Fruit fly (Drosophila melanogaster) ovary, adult (tissue): ENCODE measurements around the gene SNF4Agamma.
A peak's percentile ranks its signal among the peaks of the same experiment; 100 is the strongest.

Source experiments
- CG17801 ChIP-seq: fragments of 200-800 bp; optimal IDR thresholded peaks from 2 replicates; lab custom pipeline; 2019; ENCODE audit warnings: missing biosample characterization, mild to moderate bottlenecking, missing genetic modification characterization, moderate library complexity; ENCODE audit not compliant: partially characterized antibody

Gene SNF4Agamma

DNA sequence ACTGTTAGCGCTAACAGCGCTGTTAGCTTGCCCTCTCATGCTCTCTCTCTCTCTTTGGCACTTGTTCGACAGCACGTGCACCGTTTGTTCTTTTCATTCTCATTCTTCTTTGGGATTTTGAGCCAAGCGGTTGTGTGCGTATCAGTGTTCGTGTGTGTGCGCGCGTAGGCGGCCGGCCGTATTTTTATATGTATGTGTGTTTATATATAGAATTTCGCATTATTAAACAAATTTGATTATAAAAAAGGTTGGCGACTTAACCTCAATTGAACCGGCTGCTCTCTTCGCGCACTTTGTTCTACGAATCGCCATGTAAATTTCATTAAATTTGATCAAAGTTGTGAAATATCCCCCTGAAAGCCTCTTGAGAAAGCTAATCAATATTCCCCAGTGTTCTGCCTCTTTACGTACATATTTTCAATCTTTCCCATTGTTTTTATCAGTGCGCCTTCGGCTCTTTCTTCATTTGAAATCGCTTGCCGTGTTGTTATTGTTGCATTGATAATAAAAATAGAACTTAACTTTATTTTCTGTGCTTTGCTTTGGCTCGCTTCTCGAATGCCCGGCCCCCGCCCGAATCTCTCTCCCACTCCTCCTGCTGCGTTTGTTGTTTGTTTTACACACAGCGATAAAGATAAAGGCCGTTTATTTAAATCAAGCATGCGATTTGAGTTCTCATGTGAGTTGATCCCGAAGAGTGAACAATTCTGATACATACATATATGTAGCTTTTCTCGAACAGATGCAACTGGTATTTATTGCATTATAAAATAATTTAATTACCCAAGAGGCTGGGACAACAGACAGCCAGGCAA, 58.8 kb downstream of the SNF4Agamma start:
- no peak for TF ChIP-seq CG17801

DNA sequence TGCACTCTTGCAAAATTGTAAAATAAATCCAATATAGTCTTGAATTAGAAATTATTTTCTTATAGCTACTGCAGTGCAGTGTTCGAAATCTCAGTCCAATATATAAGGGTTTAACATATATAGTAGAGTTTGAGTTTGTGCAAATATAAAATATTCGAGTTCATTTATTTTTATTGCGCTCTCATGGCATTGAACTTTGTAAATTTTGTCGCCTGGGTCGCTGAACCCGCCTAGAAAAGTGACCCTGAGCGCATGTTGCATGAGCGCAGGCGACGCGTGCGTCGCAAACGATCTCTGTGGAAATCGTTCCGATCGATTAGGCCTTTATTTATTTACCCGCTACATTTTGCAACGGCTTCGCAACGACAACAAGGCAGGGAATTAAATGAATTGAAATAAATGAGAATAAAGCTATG, 59.4 kb downstream of the SNF4Agamma start:
- TF ChIP-seq CG17801: no peak

DNA sequence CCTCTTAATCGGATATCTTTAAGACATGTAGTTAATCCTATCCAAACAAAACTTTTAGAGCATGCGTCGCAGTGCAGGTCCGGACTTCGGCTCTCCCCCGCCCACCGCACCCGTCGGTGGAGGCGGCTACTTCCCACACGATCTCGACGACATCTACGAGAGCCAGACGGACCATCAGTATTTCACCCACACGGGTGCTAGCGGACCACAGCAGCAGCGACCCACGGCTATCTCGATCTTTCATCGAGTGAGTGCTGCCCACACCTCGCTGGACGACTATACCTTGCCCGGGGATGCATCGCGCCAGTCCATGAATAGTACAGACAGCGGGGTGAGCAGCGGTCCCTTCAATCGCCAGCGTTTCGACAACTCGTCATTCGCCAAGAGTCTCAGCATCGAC, 61.1 kb downstream of the SNF4Agamma start:
- no peak for TF ChIP-seq CG17801

DNA sequence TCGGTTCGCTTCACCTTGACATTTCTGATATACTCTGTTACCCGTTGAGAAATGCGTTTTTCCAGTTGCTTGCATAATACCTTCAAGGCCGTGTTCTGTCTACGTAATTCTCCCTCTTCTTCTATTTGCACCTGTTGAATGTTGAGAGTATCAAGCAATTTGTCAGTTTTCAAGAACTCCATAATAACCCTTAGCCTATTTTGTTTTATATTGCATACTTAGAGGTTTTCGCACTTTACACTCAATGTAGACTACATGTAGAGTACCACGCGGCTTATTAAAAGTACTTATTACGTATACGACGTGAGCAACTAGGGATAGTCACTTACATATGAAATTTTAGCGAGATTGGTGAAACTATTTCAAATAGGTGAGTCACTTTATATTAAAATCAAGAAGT, 62.6 kb downstream of the SNF4Agamma start:
- TF ChIP-seq CG17801: peak; percentile 16

DNA sequence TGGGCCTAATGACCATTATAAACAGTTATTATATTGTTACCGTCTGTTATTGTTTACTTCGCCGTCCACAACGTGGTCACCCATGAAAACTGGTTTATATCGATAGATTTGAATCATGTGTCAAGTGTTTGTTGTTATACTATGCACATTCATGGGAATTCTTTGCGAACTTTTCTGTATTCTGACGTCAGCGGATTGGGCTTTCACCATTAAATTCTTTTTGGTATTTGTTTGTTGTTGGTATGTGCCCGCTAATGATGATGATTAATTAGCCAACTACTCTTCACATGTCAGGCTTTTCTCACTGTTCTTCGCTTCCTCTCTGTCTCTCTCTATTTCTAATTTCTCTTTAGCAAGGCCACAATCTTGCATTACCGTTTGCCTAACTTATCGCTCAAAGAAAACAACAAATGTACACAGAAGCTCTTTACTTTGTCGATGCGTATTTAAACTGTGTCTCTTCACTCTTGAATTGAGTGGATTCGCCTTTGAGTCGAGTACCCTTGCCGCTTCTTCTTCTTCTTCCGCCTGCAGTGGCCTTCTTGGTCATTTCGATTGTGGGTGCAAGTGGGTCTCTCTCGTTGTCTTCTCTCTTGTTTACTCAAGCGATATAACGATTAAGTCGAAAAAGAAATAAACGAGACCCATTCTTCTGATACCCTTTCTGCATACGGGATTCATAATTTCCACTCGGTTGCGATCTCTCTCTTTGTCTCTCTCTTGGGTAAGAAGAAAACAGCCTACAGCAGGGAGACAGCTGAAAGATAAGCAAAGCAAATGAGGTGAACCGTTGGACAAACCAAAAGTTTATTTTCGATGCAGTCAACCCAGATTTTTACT, 63.3 kb downstream of the SNF4Agamma start:
- TF ChIP-seq CG17801: no peak

DNA sequence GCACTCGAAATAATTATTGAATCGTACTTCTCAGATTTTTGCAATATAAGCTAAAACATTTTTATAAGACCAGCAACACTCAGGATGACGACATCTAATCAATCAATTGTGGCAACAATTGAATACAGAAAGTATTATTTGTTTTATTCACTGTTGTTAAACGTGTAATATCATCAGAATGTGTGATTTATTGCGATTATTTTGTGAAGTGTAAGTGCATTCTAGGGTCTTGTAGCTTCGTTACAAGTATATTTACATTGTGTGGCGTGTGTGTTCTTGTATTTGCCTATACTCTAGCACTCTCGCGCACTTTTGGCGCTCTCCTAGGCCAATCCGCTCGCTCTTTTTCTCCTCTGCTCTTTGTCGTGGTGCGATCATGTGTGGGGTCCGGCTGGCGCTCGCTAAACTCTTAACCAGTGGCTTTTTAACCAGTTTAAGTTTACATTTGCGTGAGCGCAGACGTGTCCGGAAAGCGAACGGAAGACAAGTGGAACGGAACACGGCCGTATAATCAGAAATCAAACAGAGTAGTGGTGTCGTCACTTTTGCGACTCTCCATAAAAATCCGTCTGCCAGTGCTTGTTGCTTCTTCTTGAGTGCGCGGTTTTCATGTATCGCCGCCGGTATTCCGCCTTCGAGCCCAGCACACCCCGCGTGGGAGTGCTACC, 64.1 kb downstream of the SNF4Agamma start:
- peak; percentile 90 for TF ChIP-seq CG17801

DNA sequence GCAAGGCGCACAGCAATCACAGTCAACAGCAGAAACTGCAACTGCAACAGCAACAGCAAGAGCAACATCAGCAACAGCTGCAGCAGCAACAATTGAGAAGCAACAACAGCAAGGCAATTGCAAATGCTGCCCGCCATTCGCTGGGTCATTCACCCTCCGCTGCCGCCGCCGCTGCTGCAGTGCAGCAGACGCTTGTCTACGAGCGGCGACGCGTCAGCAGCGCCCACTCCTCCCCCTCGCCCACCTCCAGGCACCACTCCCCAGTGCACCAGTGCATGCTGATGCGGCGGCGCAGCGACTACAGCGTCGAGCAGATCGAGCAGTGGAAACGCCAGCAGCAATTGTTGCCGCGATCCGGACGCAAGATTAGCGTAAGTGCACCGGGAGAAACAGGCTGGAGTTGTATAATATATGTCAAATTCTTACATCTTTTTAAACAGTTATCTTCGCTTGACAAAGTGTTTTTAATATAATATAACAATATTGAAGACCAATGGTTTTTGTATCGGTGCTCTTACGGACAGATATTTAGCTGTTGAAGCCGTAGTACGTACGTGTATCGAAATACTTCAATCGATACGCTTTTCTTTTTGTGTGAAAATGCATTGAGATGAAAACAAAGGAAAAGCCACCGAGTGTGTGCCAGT, 65.3 kb downstream of the SNF4Agamma start:
- TF ChIP-seq CG17801: no peak

DNA sequence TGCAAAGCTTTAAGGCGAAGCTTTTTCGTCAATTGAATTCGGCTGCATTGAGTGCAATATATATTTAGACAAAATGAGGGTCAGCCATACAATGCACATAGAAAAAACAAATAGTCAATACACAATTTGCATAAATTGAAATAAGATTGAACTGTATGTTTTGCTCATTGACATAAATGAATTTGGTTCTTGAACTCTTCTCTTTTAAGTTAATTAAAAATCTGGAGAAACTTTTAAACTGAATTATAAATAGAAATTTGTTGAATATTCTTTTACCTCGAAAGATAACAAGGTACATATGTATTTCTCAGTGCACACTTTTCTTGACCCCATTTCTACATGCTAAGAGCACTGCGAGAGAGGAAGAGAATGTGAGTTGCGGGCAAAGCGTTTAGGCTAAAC, 65.8 kb downstream of the SNF4Agamma start:
- no peak for TF ChIP-seq CG17801

DNA sequence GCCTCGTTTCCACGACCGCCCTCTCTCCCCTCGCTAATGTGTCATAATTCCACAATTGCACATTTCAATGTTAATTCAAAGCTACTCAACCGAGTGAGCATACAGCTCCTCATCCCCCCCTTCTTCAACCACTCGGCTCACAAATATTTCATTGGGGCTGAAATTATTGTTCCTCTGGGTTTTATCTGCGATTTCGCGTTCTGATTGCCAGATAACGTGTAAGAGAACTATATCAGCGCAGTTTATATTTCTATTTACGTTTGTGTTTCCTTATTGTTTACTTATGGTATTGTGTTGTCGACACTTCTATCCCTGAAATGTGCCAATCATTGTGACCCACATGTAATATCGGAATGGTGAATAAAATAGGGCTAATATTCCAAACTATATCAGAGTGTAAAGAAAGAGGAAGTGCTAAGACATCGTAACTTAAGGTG, 66.3 kb downstream of the SNF4Agamma start:
- TF ChIP-seq CG17801: no peak

DNA sequence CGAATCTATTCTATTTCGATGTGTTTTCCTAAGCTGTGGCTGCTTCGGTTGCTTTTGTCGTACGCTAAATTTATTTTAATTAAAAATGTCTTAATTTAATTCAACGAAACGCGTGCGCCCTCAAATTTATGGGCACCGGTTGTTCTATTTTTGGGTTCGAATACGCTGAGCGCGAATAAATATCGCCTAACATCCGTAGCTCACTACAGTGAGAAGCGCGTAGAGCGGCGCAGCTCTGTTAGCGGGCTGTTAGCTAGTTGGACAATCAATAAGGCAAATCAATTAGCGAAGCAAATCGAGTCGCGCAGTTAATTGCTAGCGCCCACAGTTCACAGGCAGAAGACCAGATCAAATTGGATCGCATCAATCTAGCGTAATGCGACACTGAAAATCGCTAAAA, 69.5 kb downstream of the SNF4Agamma start:
- TF ChIP-seq CG17801: no peak

DNA sequence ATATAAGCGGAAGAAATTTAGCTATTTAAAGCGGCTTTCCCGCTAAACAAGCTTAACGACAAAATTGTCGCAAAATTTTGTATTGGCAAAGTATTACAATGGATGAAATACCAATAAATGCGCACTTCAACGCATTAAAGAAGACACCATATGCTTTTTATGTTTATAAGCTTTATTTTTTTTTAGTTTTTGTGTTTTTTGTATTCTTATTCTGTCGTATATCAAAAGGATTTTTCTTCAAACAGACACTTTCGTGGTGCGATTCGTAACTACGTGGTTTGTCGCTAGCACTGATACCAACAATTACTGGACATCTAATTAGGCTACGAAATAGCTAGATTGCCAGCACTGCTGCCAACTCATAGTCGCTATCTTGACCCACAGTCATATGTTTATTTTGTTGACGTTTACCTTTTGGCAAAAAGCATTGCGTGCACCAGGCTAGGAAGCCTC, 74.2 kb downstream of the SNF4Agamma start, which contains the start of gene Ddrgk1:
TSS of gene Ddrgk1 (plus strand) at position 387 of the 453 bp plus-strand sequence.
- TF ChIP-seq CG17801: peak; percentile 20

DNA sequence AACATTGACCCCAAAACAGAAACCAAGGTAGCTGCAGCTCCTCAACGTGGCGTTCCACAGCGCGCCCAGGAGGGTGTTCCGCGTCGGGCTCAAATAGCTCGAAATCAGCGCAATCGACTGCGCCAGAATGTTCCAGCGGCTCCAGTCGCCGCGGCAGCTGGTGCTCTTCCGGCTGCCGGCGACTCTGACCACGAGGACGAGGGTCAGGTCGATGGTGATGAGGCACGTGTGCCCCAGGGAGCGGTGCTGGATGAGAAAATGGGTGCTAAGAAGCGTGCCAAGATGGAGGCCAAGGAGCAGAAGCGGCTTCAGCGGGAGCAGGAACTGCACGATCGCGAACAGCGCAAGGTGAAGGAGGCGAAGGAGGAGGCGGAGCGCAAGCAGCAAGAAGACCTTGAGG, 74.8 kb downstream of the SNF4Agamma start:
- TF ChIP-seq CG17801: no peak

DNA sequence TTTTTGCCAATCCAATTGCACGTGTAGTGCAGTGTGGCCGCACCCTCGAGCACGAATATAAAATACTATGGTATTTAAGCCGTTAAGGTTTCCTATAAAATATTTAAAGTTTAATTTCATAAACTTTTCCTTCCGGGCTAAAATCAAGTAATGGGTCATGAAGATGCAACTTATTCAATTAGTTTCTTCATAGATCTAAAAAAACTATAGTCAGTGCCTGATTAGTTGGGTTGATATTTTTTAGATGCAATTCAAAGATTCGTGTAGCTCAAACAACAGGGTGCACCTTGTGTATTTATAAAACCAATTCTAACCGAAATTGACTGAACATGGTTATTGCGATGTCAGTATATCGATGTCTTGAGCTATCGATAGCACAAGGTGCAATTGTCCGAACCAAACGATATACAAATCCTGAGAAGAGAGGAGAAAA, 78.2 kb downstream of the SNF4Agamma start, which contains the start of the genes Smyd5 and Oga:
TSS of gene Smyd5 (minus strand) at position 59 of the 433 bp plus-strand sequence.
TSS of gene Oga (plus strand) at position 345 of the 433 bp plus-strand sequence.
- peak; percentile 41 for TF ChIP-seq CG17801

DNA sequence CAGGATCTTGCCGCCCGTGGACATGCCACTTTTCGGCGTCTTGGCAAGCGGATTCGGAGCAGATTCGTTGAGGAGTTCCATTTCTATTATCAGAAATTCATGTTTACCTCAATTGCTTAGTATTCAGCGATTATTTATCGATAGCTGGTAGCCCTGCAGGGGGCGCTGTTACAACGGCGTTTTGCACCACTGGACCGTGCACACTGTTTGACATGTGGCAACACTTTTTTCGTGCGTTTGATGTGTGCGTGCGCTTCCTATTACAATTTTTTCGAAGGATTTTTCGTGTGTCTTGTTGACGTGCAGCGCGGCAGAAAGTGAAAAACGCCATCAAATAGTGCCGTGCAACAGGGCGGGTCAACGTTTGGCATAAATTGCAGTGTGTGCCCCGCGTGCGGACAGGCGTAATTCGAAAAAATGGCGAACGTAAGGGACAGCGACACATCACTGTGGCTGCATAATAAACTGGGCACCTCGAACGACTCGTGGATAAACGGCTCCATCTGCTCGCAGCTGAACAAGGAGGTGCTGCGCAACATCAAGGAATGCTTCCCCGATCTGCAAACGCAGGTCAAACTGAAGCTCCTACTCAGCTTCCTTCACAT, 83.0 kb downstream of the SNF4Agamma start, which contains the start of the genes CG3337 and Nelf-A:
TSS of gene CG3337 (minus strand) at position 132 of the 605 bp plus-strand sequence.
TSS of gene Nelf-A (plus strand) at position 252 of the 605 bp plus-strand sequence.
- TF ChIP-seq CG17801: peak; percentile 59

DNA sequence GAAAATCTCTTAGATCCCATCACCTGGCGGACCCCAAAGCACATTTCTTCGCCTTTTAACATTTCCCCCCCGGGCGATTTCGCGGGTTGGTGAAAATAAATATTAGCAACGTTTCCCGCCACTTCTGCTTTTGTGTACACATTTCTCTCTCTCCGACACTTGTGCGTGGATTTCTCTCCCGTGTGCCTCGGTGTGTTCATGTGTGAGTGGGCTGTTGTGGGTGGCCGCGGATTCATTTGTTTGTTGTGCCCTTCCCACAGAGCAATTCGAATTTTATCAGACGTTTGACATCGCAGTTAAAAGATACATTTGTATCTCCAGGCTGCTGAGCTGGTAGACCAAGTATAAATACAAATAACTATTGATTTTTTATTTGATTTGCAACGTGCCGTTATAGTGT, 83.7 kb downstream of the SNF4Agamma start:
- TF ChIP-seq CG17801: peak; percentile 14
